Worm (Caenorhabditis elegans): Measurements from ENCODE around the gene swsn-4.

ce11 chrIV:11156526-11156925 is 30.7 kb downstream of the swsn-4 start:
- no peak for TF ChIP-seq him-1 (tag; optimal IDR thresholded peaks at IDR 0.05)
- TF ChIP-seq lir-1 (GFP tag; conservative IDR thresholded peaks at IDR 0.05), result no peak
- TF ChIP-seq F55B11.4 (tag; optimal IDR thresholded peaks at IDR 0.05; ENCODE audit: borderline replicate concordance, insufficient read depth), result no peak
- no peak for TF ChIP-seq athp-1 (tag; optimal IDR thresholded peaks at IDR 0.05)
- TF ChIP-seq ama-1 (optimal IDR thresholded peaks at IDR 0.05), result no peak
- no peak for TF ChIP-seq ama-1 (GFP tag; optimal IDR thresholded peaks at IDR 0.05)
- TF ChIP-seq unc-62 (GFP tag; optimal IDR thresholded peaks at IDR 0.05), result no peak
- no peak for TF ChIP-seq ekl-4 (GFP tag; IDR thresholded peaks at IDR 0.05)
- no peak for TF ChIP-seq nhr-27 (tag; optimal IDR thresholded peaks at IDR 0.05)
- no peak for TF ChIP-seq tlf-1 (GFP tag; optimal IDR thresholded peaks at IDR 0.05)
- TF ChIP-seq F57A8.1 (GFP tag; optimal IDR thresholded peaks at IDR 0.05), result no peak
- no peak for TF ChIP-seq sea-2 (GFP tag; IDR thresholded peaks at IDR 0.05)
